Worm (Caenorhabditis elegans) whole organism, midembryonic: Measurements from ENCODE around the gene max-1.

Source experiments
- T22C8.4 ChIP-seq: fragments of 200-800 bp; sonication (Bioruptor generic); IDR thresholded peaks from 2 replicates; pipeline ENCODE4 v1.3.6; 2022; ENCODE audit warnings: missing genetic modification characterization, missing compliant biosample characterization
- flt-1 ChIP-seq: fragments of 200-800 bp; sonication (Bioruptor generic); IDR thresholded peaks from 2 replicates; pipeline ENCODE4 v1.3.6; 2022; ENCODE audit warnings: missing genetic modification characterization, missing compliant biosample characterization
- klf-2 ChIP-seq: fragments of 200-800 bp; sonication (Bioruptor generic); conservative IDR thresholded peaks from 2 replicates; pipeline ENCODE4 v1.3.6; 2022; ENCODE audit warnings: missing genetic modification reagents, missing genetic modification characterization, missing compliant biosample characterization
- ref-1 ChIP-seq: fragments of 200-800 bp; sonication (Bioruptor generic); conservative IDR thresholded peaks from 2 replicates; pipeline ENCODE4 v1.3.6; 2022; ENCODE audit warnings: missing genetic modification reagents, missing genetic modification characterization, missing compliant biosample characterization
- ztf-23 ChIP-seq: fragments of 200-800 bp; sonication (Bioruptor generic); IDR thresholded peaks from 2 replicates; pipeline ENCODE4 v1.3.6; 2022; ENCODE audit warnings: missing genetic modification reagents, missing genetic modification characterization, missing compliant biosample characterization

- TF ChIP-seq klf-2 (GFP tag; lab: Robert Waterston, UW) = no peak
- TF ChIP-seq flt-1 (GFP tag; lab: Robert Waterston, UW) = no peak
- no peak for TF ChIP-seq ztf-23 (GFP tag; lab: Robert Waterston, UW)
- TF ChIP-seq T22C8.4 = no peak
- no peak for TF ChIP-seq ref-1 (GFP tag; lab: Robert Waterston, UW)
Observed at ce11 chrV:13129895-13130294, 9.9 kb upstream of the max-1 start, which contains the start of gene eat-6.
